Fruit fly (Drosophila melanogaster) whole organism, embryonic: Measurements from ENCODE around the gene CG15888.
A peak's percentile ranks its signal among the peaks of the same experiment; 100 is the strongest.

ENCODE experiments used
- Aef1 ChIP-seq: fragments of 200-800 bp; sonication (Bioruptor generic); IDR thresholded peaks from 3 replicates; pipeline ENCODE4 v1.3.6; 2022; ENCODE audit warnings: missing biosample characterization, missing genetic modification characterization
- Blimp-1 ChIP-seq: fragments of 200-800 bp; sonication (Bioruptor generic); optimal IDR thresholded peaks from 3 replicates; lab custom pipeline; 2018; ENCODE audit warnings: missing biosample characterization, missing genetic modification characterization, mild to moderate bottlenecking, moderate library complexity, missing genetic modification reagents
- C15 ChIP-seq: fragments of 200-800 bp; sonication (Bioruptor generic); IDR thresholded peaks from 3 replicates; pipeline ENCODE4 v1.3.6; 2022; ENCODE audit warnings: missing biosample characterization, missing genetic modification characterization
- CG10462 ChIP-seq: fragments of 200-800 bp; sonication (Bioruptor generic); optimal IDR thresholded peaks from 2 replicates; lab custom pipeline; 2016; ENCODE audit warnings: missing biosample characterization, missing genetic modification characterization
- CG11560 ChIP-seq: fragments of 200-800 bp; sonication (Bioruptor generic); IDR thresholded peaks from 3 replicates; pipeline ENCODE4 v1.3.6; 2022; ENCODE audit warnings: missing biosample characterization, missing genetic modification characterization
- CG11695 ChIP-seq: fragments of 200-800 bp; sonication (Bioruptor generic); IDR thresholded peaks from 3 replicates; pipeline ENCODE4 v1.3.6; 2022; ENCODE audit warnings: missing biosample characterization, missing genetic modification characterization
- CG14965 ChIP-seq: fragments of 200-800 bp; sonication (Bioruptor generic); optimal IDR thresholded peaks from 2 replicates; lab custom pipeline; 2016; ENCODE audit warnings: missing biosample characterization, missing genetic modification characterization, borderline replicate concordance
- CG15011 ChIP-seq: fragments of 200-800 bp; sonication (Bioruptor generic); optimal IDR thresholded peaks from 3 replicates; lab custom pipeline; 2018; ENCODE audit warnings: missing biosample characterization, mild to moderate bottlenecking, missing genetic modification characterization
- CG15479 ChIP-seq: fragments of 200-800 bp; sonication (Bioruptor generic); optimal IDR thresholded peaks from 3 replicates; lab custom pipeline; 2019; ENCODE audit warnings: missing biosample characterization, mild to moderate bottlenecking, missing genetic modification characterization, moderate library complexity
- CG1603 ChIP-seq: fragments of 200-800 bp; sonication (Bioruptor generic); optimal IDR thresholded peaks from 2 replicates; lab custom pipeline; 2019; ENCODE audit warnings: missing biosample characterization, mild to moderate bottlenecking, missing genetic modification characterization, moderate library complexity
- CG17186 ChIP-seq: fragments of 200-800 bp; sonication (Bioruptor generic); optimal IDR thresholded peaks from 3 replicates; lab custom pipeline; 2017; ENCODE audit warnings: missing biosample characterization, missing genetic modification reagents, missing genetic modification characterization
- CG17829 ChIP-seq: fragments of 200-800 bp; optimal IDR thresholded peaks from 2 replicates; lab custom pipeline; 2019; ENCODE audit warnings: missing biosample characterization, mild to moderate bottlenecking, missing genetic modification characterization, moderate library complexity
- CG2129 ChIP-seq: fragments of 200-800 bp; sonication (Bioruptor generic); IDR thresholded peaks from 2 replicates; pipeline ENCODE4 v1.3.6; 2022; ENCODE audit warnings: missing biosample characterization, missing genetic modification characterization; ENCODE audit not compliant: partially characterized antibody
- CG3847 ChIP-seq: fragments of 200-800 bp; sonication (Bioruptor generic); IDR thresholded peaks from 2 replicates; pipeline ENCODE4 v1.3.6; 2022; ENCODE audit warnings: missing biosample characterization, missing genetic modification characterization
- CG4617 ChIP-seq: fragments of 200-800 bp; sonication (Bioruptor generic); optimal IDR thresholded peaks from 3 replicates; lab custom pipeline; 2016; ENCODE audit warnings: missing biosample characterization, missing genetic modification characterization, borderline replicate concordance
- CG7372 ChIP-seq: fragments of 200-800 bp; sonication (Bioruptor generic); IDR thresholded peaks from 2 replicates; pipeline ENCODE4 v1.3.6; 2022; ENCODE audit warnings: missing biosample characterization, missing genetic modification characterization
- CG8478 ChIP-seq: fragments of >200 bp; optimal IDR thresholded peaks from 2 replicates; lab custom pipeline; 2018
- CG9797 ChIP-seq: fragments of 200-800 bp; sonication (Bioruptor generic); optimal IDR thresholded peaks from 3 replicates; lab custom pipeline; 2018; ENCODE audit warnings: missing biosample characterization, mild to moderate bottlenecking, missing genetic modification characterization
- CTCF ChIP-seq: fragments of 200-800 bp; sonication (Bioruptor generic); optimal IDR thresholded peaks from 2 replicates; lab custom pipeline; 2017; ENCODE audit warnings: missing biosample characterization, mild to moderate bottlenecking, missing genetic modification characterization, moderate library complexity
- D ChIP-seq, 2 experiments: fragments of 200-800 bp in 1 of 2; fragments of >200 bp in 1 of 2; sonication (Bioruptor generic) in 1 of 2; optimal IDR thresholded peaks; 2 replicates in 1 of 2; 3 replicates in 1 of 2; lab custom pipeline; 2017; ENCODE audit warnings: mild to moderate bottlenecking in 1 of 2, missing biosample characterization in 1 of 2, missing genetic modification characterization in 1 of 2, missing genetic modification reagents in 1 of 2
- HHEX ChIP-seq: fragments of 200-800 bp; sonication (Bioruptor generic); optimal IDR thresholded peaks from 3 replicates; lab custom pipeline; 2017; ENCODE audit warnings: missing biosample characterization, mild to moderate bottlenecking, missing genetic modification characterization, missing genetic modification reagents
- HmgZ ChIP-seq: fragments of 200-800 bp; sonication (Bioruptor generic); optimal IDR thresholded peaks from 2 replicates; lab custom pipeline; 2018; ENCODE audit warnings: missing biosample characterization, mild to moderate bottlenecking, missing genetic modification characterization
- Lhr ChIP-seq: fragments of 200-800 bp; sonication (Bioruptor generic); optimal IDR thresholded peaks from 3 replicates; lab custom pipeline; 2017; ENCODE audit warnings: mild to moderate bottlenecking, missing biosample characterization, missing genetic modification reagents, missing genetic modification characterization
- MBD-R2 ChIP-seq: fragments of 200-800 bp; sonication (Bioruptor generic); IDR thresholded peaks from 2 replicates; pipeline ENCODE4 v1.3.6; 2022; ENCODE audit warnings: missing biosample characterization, missing genetic modification characterization
- MESR4 ChIP-seq: fragments of 200-800 bp; sonication (Bioruptor generic); optimal IDR thresholded peaks from 2 replicates; lab custom pipeline; 2018; ENCODE audit warnings: missing biosample characterization, mild to moderate bottlenecking, missing genetic modification characterization, moderate library complexity
- MTF-1 ChIP-seq: fragments of 200-800 bp; sonication (Bioruptor generic); optimal IDR thresholded peaks from 2 replicates; lab custom pipeline; 2018; ENCODE audit warnings: missing biosample characterization, mild to moderate bottlenecking, missing genetic modification characterization, borderline replicate concordance
- Myb ChIP-seq: fragments of 200-800 bp; sonication (Bioruptor generic); optimal IDR thresholded peaks from 2 replicates; lab custom pipeline; 2016; ENCODE audit warnings: missing biosample characterization, missing genetic modification characterization
- NFAT ChIP-seq: fragments of 200-800 bp; sonication (Bioruptor generic); IDR thresholded peaks from 2 replicates; pipeline ENCODE4 v1.3.6; 2022; ENCODE audit warnings: missing biosample characterization, missing genetic modification characterization
- Poxn ChIP-seq: fragments of 200-800 bp; sonication (Bioruptor generic); IDR thresholded peaks from 2 replicates; pipeline ENCODE4 v1.3.6; 2022; ENCODE audit warnings: missing biosample characterization, missing genetic modification characterization
- Stat92E ChIP-seq, 3 experiments: fragments of >200 bp in 2 of 3; fragments of 200-800 bp in 1 of 3; sonication (Bioruptor generic) in 1 of 3; optimal IDR thresholded peaks; 2 replicates each; lab custom pipeline; 2017 to 2019; ENCODE audit warnings: missing biosample characterization in 3 of 3, missing genetic modification characterization in 3 of 3, mild to moderate bottlenecking in 1 of 3, moderate library complexity in 1 of 3
- Tbp ChIP-seq: fragments of >200 bp; optimal IDR thresholded peaks from 2 replicates; lab custom pipeline; 2018; ENCODE audit warnings: missing biosample characterization, missing genetic modification characterization
- bab2 ChIP-seq: fragments of 200-800 bp; sonication (Bioruptor generic); optimal IDR thresholded peaks from 2 replicates; lab custom pipeline; 2016; ENCODE audit warnings: missing biosample characterization, missing genetic modification characterization
- bbx ChIP-seq: fragments of 200-800 bp; sonication (Bioruptor generic); IDR thresholded peaks from 2 replicates; pipeline ENCODE4 v1.3.6; 2022; ENCODE audit warnings: missing biosample characterization, missing genetic modification characterization; ENCODE audit not compliant: partially characterized antibody
- bowl ChIP-seq: fragments of 200-800 bp; sonication (Bioruptor generic); IDR thresholded peaks from 2 replicates; pipeline ENCODE4 v1.3.6; 2022; ENCODE audit warnings: missing biosample characterization, missing genetic modification characterization
- chinmo ChIP-seq: fragments of 200-800 bp; sonication (Bioruptor generic); IDR thresholded peaks from 4 replicates; pipeline ENCODE4 v1.3.6; 2022; ENCODE audit warnings: missing biosample characterization, missing genetic modification characterization; ENCODE audit not compliant: partially characterized antibody
- danr ChIP-seq: fragments of 200-800 bp; sonication (Bioruptor generic); IDR thresholded peaks from 2 replicates; pipeline ENCODE4 v1.3.6; 2022; ENCODE audit warnings: missing biosample characterization, missing genetic modification characterization
- disco-r ChIP-seq: fragments of 200-800 bp; sonication (Bioruptor generic); optimal IDR thresholded peaks from 2 replicates; lab custom pipeline; 2016; ENCODE audit warnings: missing biosample characterization, missing genetic modification characterization
- gce ChIP-seq: fragments of 200-800 bp; sonication (Bioruptor generic); IDR thresholded peaks from 3 replicates; pipeline ENCODE4 v1.3.6; 2022; ENCODE audit warnings: missing biosample characterization, missing genetic modification characterization
- gfzf ChIP-seq: fragments of 200-800 bp; sonication (Bioruptor generic); optimal IDR thresholded peaks from 2 replicates; lab custom pipeline; 2016; ENCODE audit warnings: missing biosample characterization, mild to moderate bottlenecking, missing genetic modification characterization, moderate library complexity
- h ChIP-seq: fragments of >200 bp; optimal IDR thresholded peaks from 2 replicates; lab custom pipeline; 2017
- hth ChIP-seq: fragments of >200 bp; optimal IDR thresholded peaks from 2 replicates; lab custom pipeline; 2017; ENCODE audit warnings: inconsistent platforms
- inv ChIP-seq: fragments of 200-800 bp; sonication (Bioruptor generic); IDR thresholded peaks from 2 replicates; pipeline ENCODE4 v1.3.6; 2022; ENCODE audit warnings: missing biosample characterization, missing genetic modification characterization; ENCODE audit not compliant: partially characterized antibody
- jigr1 ChIP-seq: fragments of 200-800 bp; sonication (Bioruptor generic); IDR thresholded peaks from 3 replicates; pipeline ENCODE4 v1.3.6; 2022; ENCODE audit warnings: missing biosample characterization, missing genetic modification characterization
- mam ChIP-seq: fragments of 200-800 bp; sonication (Bioruptor generic); optimal IDR thresholded peaks from 3 replicates; lab custom pipeline; 2016; ENCODE audit warnings: missing biosample characterization, missing genetic modification characterization
- mirr ChIP-seq: fragments of 200-800 bp; sonication (Bioruptor generic); optimal IDR thresholded peaks from 3 replicates; lab custom pipeline; 2018; ENCODE audit warnings: missing biosample characterization, mild to moderate bottlenecking, missing genetic modification characterization
- pfk ChIP-seq: fragments of 200-800 bp; sonication (Bioruptor generic); optimal IDR thresholded peaks from 2 replicates; lab custom pipeline; 2018; ENCODE audit warnings: missing biosample characterization, mild to moderate bottlenecking, missing genetic modification characterization, moderate library complexity
- stwl ChIP-seq: fragments of 200-800 bp; sonication (Bioruptor generic); optimal IDR thresholded peaks from 3 replicates; lab custom pipeline; 2018; ENCODE audit warnings: missing biosample characterization, mild to moderate bottlenecking, missing genetic modification characterization, moderate library complexity
- tio ChIP-seq: fragments of 200-800 bp; sonication (Bioruptor generic); optimal IDR thresholded peaks from 2 replicates; lab custom pipeline; 2017; ENCODE audit warnings: missing biosample characterization, missing genetic modification characterization, inconsistent platforms
- trh ChIP-seq: fragments of 200-800 bp; sonication (Bioruptor generic); optimal IDR thresholded peaks from 2 replicates; lab custom pipeline; 2016; ENCODE audit warnings: missing biosample characterization, missing genetic modification characterization
- tx ChIP-seq: fragments of 200-800 bp; sonication (Bioruptor generic); optimal IDR thresholded peaks from 2 replicates; lab custom pipeline; 2016; ENCODE audit warnings: missing biosample characterization, missing genetic modification characterization
- vvl ChIP-seq: fragments of 200-800 bp; sonication (Bioruptor generic); IDR thresholded peaks from 2 replicates; pipeline ENCODE4 v1.3.6; 2022; ENCODE audit warnings: missing biosample characterization, missing genetic modification characterization
- z ChIP-seq: fragments of 200-800 bp; sonication (Bioruptor generic); IDR thresholded peaks from 3 replicates; pipeline ENCODE4 v1.3.6; 2022; ENCODE audit warnings: missing biosample characterization, missing genetic modification characterization

CG15888 gene

dm6 chr3R:13271758-13272157 is 14.6 kb downstream of the CG15888 start, which contains the start of gene TBC1D5 (continued):
- TF ChIP-seq gce (GFP tag; lab: Robert Waterston, UW) (no peak), tx (no peak), bab2 (GFP tag; lab: Kevin White, UChicago) (no peak), inv (no peak), disco-r (GFP tag; lab: Kevin White, UChicago) (no peak), gfzf (GFP tag; lab: Kevin White, UChicago) (peak; percentile 88), CTCF (GFP tag; lab: Kevin White, UChicago) (no peak), CG9797 (GFP tag; lab: Kevin White, UChicago) (peak; percentile 77), CG10462 (GFP tag; lab: Kevin White, UChicago) (no peak), stwl (tag; lab: Kevin White, UChicago) (peak; percentile 80), CG1603 (tag; lab: Kevin White, UChicago) (no peak), CG4617 (GFP tag; lab: Kevin White, UChicago) (peak; percentile 67), C15 (GFP tag; lab: Robert Waterston, UW) (no peak), CG3847 (GFP tag; lab: Robert Waterston, UW) (no peak), chinmo (GFP tag; lab: Robert Waterston, UW) (peak; percentile 44; the same call in 1 of the 4 replicates), Stat92E (GFP tag; optimal IDR thresholded peaks at IDR 0.05; lab: Kevin White, UChicago) (peak in 1 of 3 experiments; percentile 3), jigr1 (no peak), Tbp (no peak), Blimp-1 (GFP tag; lab: Kevin White, UChicago) (no peak), CG7372 (GFP tag; lab: Robert Waterston, UW) (no peak), MTF-1 (no peak), D (optimal IDR thresholded peaks at IDR 0.05; lab: Kevin White, UChicago) (no peak), D (GFP tag; optimal IDR thresholded peaks at IDR 0.05; lab: Kevin White, UChicago) (no peak), CG11695 (GFP tag; lab: Robert Waterston, UW) (no peak), NFAT (GFP tag; lab: Robert Waterston, UW) (no peak), MESR4 (GFP tag; lab: Kevin White, UChicago) (peak; percentile 79), CG15011 (no peak), Myb (GFP tag; lab: Kevin White, UChicago) (peak; percentile 93), MBD-R2 (GFP tag; lab: Robert Waterston, UW) (peak; percentile 79), CG17186 (GFP tag; lab: Kevin White, UChicago) (no peak), mirr (GFP tag; lab: Kevin White, UChicago) (no peak), tio (GFP tag; lab: Kevin White, UChicago) (no peak), CG17829 (peak; percentile 7), CG2129 (GFP tag; lab: Robert Waterston, UW) (no peak), CG14965 (GFP tag; lab: Kevin White, UChicago) (no peak), HHEX (no peak), Aef1 (GFP tag; lab: Robert Waterston, UW) (no peak), CG8478 (lab: Kevin White, UChicago) (no peak), HmgZ (tag; lab: Kevin White, UChicago) (peak; percentile 22), hth (lab: Kevin White, UChicago) (no peak), Poxn (no peak), h (no peak), CG15479 (GFP tag; lab: Kevin White, UChicago) (no peak), bowl (GFP tag; lab: Robert Waterston, UW) (no peak), z (GFP tag; lab: Robert Waterston, UW) (no peak), Lhr (GFP tag; lab: Kevin White, UChicago) (peak; percentile 11), pfk (no peak), danr (GFP tag; lab: Robert Waterston, UW) (no peak), CG11560 (tag; lab: Robert Waterston, UW) (no peak), trh (no peak), vvl (GFP tag; lab: Robert Waterston, UW) (peak; percentile 90), mam (GFP tag; lab: Kevin White, UChicago) (no peak), bbx (no peak)
